Worm (Caenorhabditis elegans): ENCODE data around the gene srx-137.

Gene srx-137

ce11 chrV:13862505-13862904, at the start of gene srx-137:
srx-137 (plus strand) TSS chrV:13862805.
- no peak for TF ChIP-seq unc-39 (tag; optimal IDR thresholded peaks at IDR 0.05)
- no peak for TF ChIP-seq lin-11 (tag; optimal IDR thresholded peaks at IDR 0.05)
- TF ChIP-seq mab-5 (tag; optimal IDR thresholded peaks at IDR 0.05) = no peak
- TF ChIP-seq elt-3 (tag; optimal IDR thresholded peaks at IDR 0.05) = no peak
- TF ChIP-seq nhr-237 (tag; optimal IDR thresholded peaks at IDR 0.05) = no peak
- TF ChIP-seq gmeb-1 (tag; optimal IDR thresholded peaks at IDR 0.05) = no peak
- no peak for TF ChIP-seq nhr-11 (tag; optimal IDR thresholded peaks at IDR 0.05)

DNA sequence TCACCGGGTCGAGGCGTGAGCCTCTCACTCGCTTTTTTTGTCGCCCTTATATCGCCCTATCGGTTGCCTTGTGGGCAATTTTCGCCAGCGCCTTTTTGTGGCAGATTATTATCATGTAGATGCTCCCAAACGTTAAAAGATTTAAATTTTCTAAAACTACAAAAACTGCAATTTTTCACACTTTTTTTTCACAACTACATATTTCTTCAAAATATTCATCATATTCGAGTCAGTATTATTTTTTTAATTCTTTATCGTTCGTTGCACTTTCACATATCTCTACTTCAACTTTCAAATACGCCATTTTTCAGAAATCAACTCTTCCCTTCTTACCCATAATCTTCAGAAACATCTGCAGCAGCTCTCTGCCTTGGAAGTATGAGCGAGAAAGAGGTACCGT, 49.7 kb upstream of the srx-137 start, which contains the start of gene ceh-24:
ceh-24 (plus strand) TSS at position 301 of the 400 bp plus-strand sequence.
- TF ChIP-seq mdl-1 (tag; optimal IDR thresholded peaks at IDR 0.05) = no peak
- no peak for TF ChIP-seq nhr-237 (tag; optimal IDR thresholded peaks at IDR 0.05)
- TF ChIP-seq nhr-77 (tag; optimal IDR thresholded peaks at IDR 0.05) = no peak
- TF ChIP-seq nhr-12 (tag; optimal IDR thresholded peaks at IDR 0.05) = no peak
- TF ChIP-seq elt-3 (tag; optimal IDR thresholded peaks at IDR 0.05) = no peak
- TF ChIP-seq egl-27 (tag; optimal IDR thresholded peaks at IDR 0.05) = no peak
- TF ChIP-seq lin-11 (tag; optimal IDR thresholded peaks at IDR 0.05) = no peak
- no peak for TF ChIP-seq crh-2 (tag; optimal IDR thresholded peaks at IDR 0.05)
- no peak for TF ChIP-seq blmp-1 (tag; optimal IDR thresholded peaks at IDR 0.05; ENCODE audit: insufficient read depth)
- TF ChIP-seq unc-39 (tag; optimal IDR thresholded peaks at IDR 0.05) = no peak
- no peak for TF ChIP-seq C34F6.9 (tag; optimal IDR thresholded peaks at IDR 0.05)
- no peak for TF ChIP-seq ztf-4 (tag; optimal IDR thresholded peaks at IDR 0.05)
- TF ChIP-seq fos-1 (tag; optimal IDR thresholded peaks at IDR 0.05) = no peak
- TF ChIP-seq Y55F3AM.14 (GFP tag; optimal IDR thresholded peaks at IDR 0.05) = no peak

- TF ChIP-seq nhr-129 (tag; optimal IDR thresholded peaks at IDR 0.05) (no peak), zag-1 (tag; optimal IDR thresholded peaks at IDR 0.05) (no peak), aly-2 (tag; optimal IDR thresholded peaks at IDR 0.05) (no peak), mab-5 (tag; optimal IDR thresholded peaks at IDR 0.05) (no peak), ztf-11 (tag; optimal IDR thresholded peaks at IDR 0.05) (no peak), ZK546.5 (tag; optimal IDR thresholded peaks at IDR 0.05) (no peak), egl-27 (tag; optimal IDR thresholded peaks at IDR 0.05) (no peak), Y55F3AM.14 (GFP tag; optimal IDR thresholded peaks at IDR 0.05) (no peak), unc-62 (GFP tag; optimal IDR thresholded peaks at IDR 0.05) (no peak), R02D3.7 (tag; optimal IDR thresholded peaks at IDR 0.05) (no peak), elt-1 (tag; optimal IDR thresholded peaks at IDR 0.05) (no peak), nhr-12 (tag; optimal IDR thresholded peaks at IDR 0.05) (no peak), ztf-1 (GFP tag; conservative IDR thresholded peaks at IDR 0.05) (no peak), lin-11 (tag; optimal IDR thresholded peaks at IDR 0.05) (no peak), alr-1 (tag; optimal IDR thresholded peaks at IDR 0.05) (no peak), lin-39 (tag; optimal IDR thresholded peaks at IDR 0.05) (no peak), blmp-1 (tag; optimal IDR thresholded peaks at IDR 0.05; ENCODE audit: insufficient read depth) (no peak), sma-9 (GFP tag; optimal IDR thresholded peaks at IDR 0.05) (no peak), sma-9 (tag; optimal IDR thresholded peaks at IDR 0.05) (no peak), ama-1 (optimal IDR thresholded peaks at IDR 0.05) (no peak), ceh-82 (tag; optimal IDR thresholded peaks at IDR 0.05) (no peak)
Observed at ce11 chrV:13816877-13817276, 45.7 kb upstream of the srx-137 start, which contains the start of gene F55B12.2. F55B12.2 (minus strand) TSS chrV:13816977.

- TF ChIP-seq nhr-11 (tag; optimal IDR thresholded peaks at IDR 0.05) (no peak), ztf-11 (tag; optimal IDR thresholded peaks at IDR 0.05) (no peak), gmeb-1 (tag; optimal IDR thresholded peaks at IDR 0.05) (peak; percentile 81), lin-39 (tag; optimal IDR thresholded peaks at IDR 0.05) (no peak), unc-39 (tag; optimal IDR thresholded peaks at IDR 0.05) (no peak), crh-2 (tag; optimal IDR thresholded peaks at IDR 0.05) (peak; percentile 60), ztf-4 (tag; optimal IDR thresholded peaks at IDR 0.05) (peak; percentile 5), ama-1 (optimal IDR thresholded peaks at IDR 0.05) (no peak), ceh-82 (tag; optimal IDR thresholded peaks at IDR 0.05) (no peak), alr-1 (tag; optimal IDR thresholded peaks at IDR 0.05) (no peak), mbf-1 (tag; optimal IDR thresholded peaks at IDR 0.05) (no peak), nhr-23 (tag; optimal IDR thresholded peaks at IDR 0.05) (no peak), skn-1 (tag; optimal IDR thresholded peaks at IDR 0.05) (no peak), mab-5 (tag; optimal IDR thresholded peaks at IDR 0.05) (peak; percentile 39), nhr-21 (tag; optimal IDR thresholded peaks at IDR 0.05) (peak; percentile 27), unc-62 (GFP tag; optimal IDR thresholded peaks at IDR 0.05) (no peak), sem-4 (tag; optimal IDR thresholded peaks at IDR 0.05) (peak; percentile 55), C34F6.9 (tag; optimal IDR thresholded peaks at IDR 0.05) (peak; percentile 89), nhr-10 (tag; optimal IDR thresholded peaks at IDR 0.05) (no peak), zag-1 (tag; optimal IDR thresholded peaks at IDR 0.05) (no peak), aly-2 (tag; optimal IDR thresholded peaks at IDR 0.05) (no peak), lsy-2 (tag; optimal IDR thresholded peaks at IDR 0.05) (peak; percentile 78 to 87), nhr-6 (tag; optimal IDR thresholded peaks at IDR 0.05) (no peak), mdl-1 (tag; optimal IDR thresholded peaks at IDR 0.05) (no peak), lin-13 (GFP tag; optimal IDR thresholded peaks at IDR 0.05) (peak; percentile 49), ztf-1 (GFP tag; conservative IDR thresholded peaks at IDR 0.05) (no peak), sma-3 (GFP tag; optimal IDR thresholded peaks at IDR 0.05) (peak; percentile 68), ceh-16 (tag; optimal IDR thresholded peaks at IDR 0.05) (no peak), F13H6.1 (tag; optimal IDR thresholded peaks at IDR 0.05) (no peak), snpc-4 (tag; optimal IDR thresholded peaks at IDR 0.05) (peak; percentile 41), Y55F3AM.14 (GFP tag; optimal IDR thresholded peaks at IDR 0.05) (no peak), nhr-237 (tag; optimal IDR thresholded peaks at IDR 0.05) (no peak), egl-27 (tag; optimal IDR thresholded peaks at IDR 0.05) (peak; percentile 37)
Observed at ce11 chrV:13818824-13819408, 43.7 kb upstream of the srx-137 start, which contains the start of gene sel-10. sel-10 (plus strand) TSS chrV:13819361.
